Worm (Caenorhabditis elegans) whole organism, L1 larva: ENCODE data around the gene srbc-21.

Source experiments
- C04F5.9 ChIP-seq: sonication (generic microtip); optimal IDR thresholded peaks from 2 replicates; lab custom pipeline; 2016; ENCODE audit warnings: missing genetic modification characterization, missing compliant biosample characterization
- Y116A8C.19 ChIP-seq: sonication (generic microtip); optimal IDR thresholded peaks from 2 replicates; lab custom pipeline; 2016; ENCODE audit warnings: missing compliant biosample characterization, missing genetic modification characterization, borderline replicate concordance
- aha-1 ChIP-seq: fragments of 150-350 bp; optimal IDR thresholded peaks from 2 replicates; lab custom pipeline; 2014; ENCODE audit warnings: missing biosample characterization, missing genetic modification characterization
- alr-1 ChIP-seq: fragments of 200-800 bp; sonication (Bioruptor generic); optimal IDR thresholded peaks from 2 replicates; lab custom pipeline; 2018; ENCODE audit warnings: borderline replicate concordance, mild to moderate bottlenecking, missing genetic modification characterization, missing compliant biosample characterization
- ceh-8 ChIP-seq: fragments of 200-800 bp; sonication (Bioruptor generic); optimal IDR thresholded peaks from 2 replicates; lab custom pipeline; 2018; ENCODE audit warnings: mild to moderate bottlenecking, missing genetic modification characterization, moderate library complexity, missing compliant biosample characterization
- ceh-82 ChIP-seq, 3 experiments: fragments of 150-350 bp in 1 of 3; sonication (generic microtip) in 2 of 3; optimal IDR thresholded peaks; 2 replicates each; lab custom pipeline; 2014 to 2017; ENCODE audit warnings: missing biosample characterization in 3 of 3, missing genetic modification characterization in 3 of 3
- dpl-1 ChIP-seq, 3 experiments: fragments of 150-350 bp in 2 of 3; sonication (generic microtip) in 1 of 3; optimal IDR thresholded peaks; 2 replicates each; lab custom pipeline; 2014 to 2017; ENCODE audit warnings: missing biosample characterization in 3 of 3, missing genetic modification characterization in 3 of 3, missing genetic modification reagents in 3 of 3
- dsc-1 ChIP-seq: sonication (generic microtip); optimal IDR thresholded peaks from 2 replicates; lab custom pipeline; 2016; ENCODE audit warnings: mild to moderate bottlenecking, missing genetic modification characterization, missing compliant biosample characterization
- efl-1 ChIP-seq, 4 experiments: fragments of 150-350 bp; optimal IDR thresholded peaks in 3 of 4; peaks in 1 of 4; 1 replicate in 1 of 4; 2 replicates in 3 of 4; lab custom pipeline; 2014; ENCODE audit warnings: missing biosample characterization in 2 of 4, missing genetic modification characterization in 2 of 4, missing genetic modification reagents in 2 of 4
- egl-27 ChIP-seq, 2 experiments: fragments of 150-350 bp in 1 of 2; sonication (generic microtip); optimal IDR thresholded peaks; 3 replicates each; lab custom pipeline; 2017 to 2018; ENCODE audit warnings: missing biosample characterization in 2 of 2, missing genetic modification characterization in 2 of 2, missing genetic modification reagents in 2 of 2
- elt-3 ChIP-seq, 6 experiments: fragments of 150-350 bp in 1 of 6; sonication (generic microtip); optimal IDR thresholded peaks; 2 replicates each; lab custom pipeline; 2017 to 2018; ENCODE audit warnings: missing biosample characterization in 6 of 6, missing genetic modification characterization in 6 of 6, inconsistent platforms in 1 of 6
- fkh-10 ChIP-seq: sonication (generic microtip); optimal IDR thresholded peaks from 2 replicates; lab custom pipeline; 2017; ENCODE audit warnings: missing biosample characterization, missing genetic modification reagents, missing genetic modification characterization
- fkh-4 ChIP-seq: sonication (generic microtip); optimal IDR thresholded peaks from 2 replicates; lab custom pipeline; 2016; ENCODE audit warnings: missing compliant biosample characterization, missing genetic modification characterization, borderline replicate concordance
- grh-1 ChIP-seq: fragments of 200-800 bp; sonication (Bioruptor generic); IDR thresholded peaks from 2 replicates; pipeline ENCODE4 v1.3.6; 2022; ENCODE audit warnings: missing genetic modification reagents, missing genetic modification characterization, missing compliant biosample characterization
- jun-1 ChIP-seq: fragments of 150-350 bp; optimal IDR thresholded peaks from 2 replicates; lab custom pipeline; 2014; ENCODE audit warnings: missing biosample characterization, missing genetic modification reagents, missing genetic modification characterization
- lin-13 ChIP-seq: fragments of 150-350 bp; optimal IDR thresholded peaks from 2 replicates; lab custom pipeline; 2014; ENCODE audit warnings: missing biosample characterization, missing genetic modification reagents, missing genetic modification characterization
- lin-14 ChIP-seq: fragments of 200-800 bp; sonication (Bioruptor generic); optimal IDR thresholded peaks from 2 replicates; lab custom pipeline; 2018; ENCODE audit warnings: mild to moderate bottlenecking, missing genetic modification characterization, moderate library complexity, missing compliant biosample characterization
- lin-15B ChIP-seq: fragments of 150-350 bp; sonication (generic microtip); optimal IDR thresholded peaks from 3 replicates; lab custom pipeline; 2014; ENCODE audit warnings: missing biosample characterization, missing genetic modification characterization
- lir-3 ChIP-seq: sonication (generic microtip); optimal IDR thresholded peaks from 2 replicates; lab custom pipeline; 2016; ENCODE audit warnings: mild to moderate bottlenecking, missing genetic modification characterization, moderate library complexity, missing compliant biosample characterization; ENCODE audit not compliant: poor library complexity
- mab-9 ChIP-seq: fragments of 200-800 bp; sonication (Bioruptor generic); IDR thresholded peaks from 2 replicates; pipeline ENCODE4 v1.3.6; 2022; ENCODE audit warnings: missing genetic modification reagents, missing genetic modification characterization, missing compliant biosample characterization
- nhr-11 ChIP-seq: fragments of 150-350 bp; optimal IDR thresholded peaks from 2 replicates; lab custom pipeline; 2014; ENCODE audit warnings: missing biosample characterization, missing genetic modification characterization
- nhr-20 ChIP-seq: sonication (generic microtip); optimal IDR thresholded peaks from 2 replicates; lab custom pipeline; 2016; ENCODE audit warnings: mild to moderate bottlenecking, missing genetic modification characterization, missing compliant biosample characterization
- nhr-237 ChIP-seq: fragments of 150-350 bp; optimal IDR thresholded peaks from 2 replicates; lab custom pipeline; 2014; ENCODE audit warnings: missing biosample characterization, missing genetic modification characterization
- nhr-28 ChIP-seq: fragments of 150-350 bp; optimal IDR thresholded peaks from 2 replicates; lab custom pipeline; 2014; ENCODE audit warnings: missing biosample characterization, missing genetic modification characterization
- nhr-76 ChIP-seq: sonication (generic microtip); optimal IDR thresholded peaks from 2 replicates; lab custom pipeline; 2017; ENCODE audit warnings: missing biosample characterization, missing genetic modification characterization
- nhr-77 ChIP-seq: fragments of 150-350 bp; optimal IDR thresholded peaks from 2 replicates; lab custom pipeline; 2014; ENCODE audit warnings: missing biosample characterization, missing genetic modification characterization
- nhr-84 ChIP-seq: sonication (generic microtip); optimal IDR thresholded peaks from 2 replicates; lab custom pipeline; 2017; ENCODE audit warnings: missing biosample characterization, missing genetic modification characterization
- nhr-85 ChIP-seq: sonication (generic microtip); peaks from one replicate; lab custom pipeline; 2016; ENCODE audit warnings: missing genetic modification characterization, inconsistent platforms, missing compliant biosample characterization
- nhr-90 ChIP-seq: sonication (generic microtip); optimal IDR thresholded peaks from 2 replicates; lab custom pipeline; 2016; ENCODE audit warnings: mild to moderate bottlenecking, missing genetic modification characterization, missing compliant biosample characterization; ENCODE audit not compliant: poor library complexity
- pax-3 ChIP-seq: fragments of 200-800 bp; sonication (Bioruptor generic); optimal IDR thresholded peaks from 2 replicates; lab custom pipeline; 2018; ENCODE audit warnings: mild to moderate bottlenecking, missing genetic modification characterization, moderate library complexity, missing compliant biosample characterization
- pqm-1 ChIP-seq: sonication (generic microtip); optimal IDR thresholded peaks from 3 replicates; lab custom pipeline; 2017; ENCODE audit warnings: missing biosample characterization, missing genetic modification characterization
- rnt-1 ChIP-seq: sonication (generic microtip); optimal IDR thresholded peaks from 2 replicates; lab custom pipeline; 2016; ENCODE audit warnings: mild to moderate bottlenecking, missing genetic modification characterization, moderate library complexity, missing compliant biosample characterization
- skn-1 ChIP-seq: fragments of 150-350 bp; optimal IDR thresholded peaks from 2 replicates; lab custom pipeline; 2014; ENCODE audit warnings: missing biosample characterization, missing genetic modification characterization
- snpc-4 ChIP-seq: fragments of 150-350 bp; optimal IDR thresholded peaks from 2 replicates; lab custom pipeline; 2014; ENCODE audit warnings: missing biosample characterization, missing genetic modification characterization
- snu-23 ChIP-seq: sonication (generic microtip); optimal IDR thresholded peaks from 2 replicates; lab custom pipeline; 2016; ENCODE audit warnings: missing genetic modification characterization, missing compliant biosample characterization
- swsn-7 ChIP-seq: sonication (generic microtip); optimal IDR thresholded peaks from 2 replicates; lab custom pipeline; 2016; ENCODE audit warnings: missing genetic modification characterization, missing compliant biosample characterization
- tbx-2 ChIP-seq: sonication (generic microtip); optimal IDR thresholded peaks from 2 replicates; lab custom pipeline; 2016; ENCODE audit warnings: missing genetic modification characterization, missing compliant biosample characterization
- unc-62 ChIP-seq: fragments of 150-350 bp; optimal IDR thresholded peaks from 2 replicates; lab custom pipeline; 2014; ENCODE audit warnings: missing biosample characterization, missing genetic modification reagents, missing genetic modification characterization
- vab-15 ChIP-seq: sonication (generic microtip); optimal IDR thresholded peaks from 2 replicates; lab custom pipeline; 2017; ENCODE audit warnings: missing genotype, mild to moderate bottlenecking, missing genetic modification characterization, missing compliant biosample characterization
- xbp-1 ChIP-seq: sonication (generic microtip); optimal IDR thresholded peaks from 2 replicates; lab custom pipeline; 2016; ENCODE audit warnings: missing genetic modification characterization, missing compliant biosample characterization
- zip-4 ChIP-seq: fragments of 200-800 bp; sonication (Bioruptor generic); optimal IDR thresholded peaks from 2 replicates; lab custom pipeline; 2018; ENCODE audit warnings: mild to moderate bottlenecking, missing genetic modification characterization, moderate library complexity, missing compliant biosample characterization
- ztf-11 ChIP-seq, 2 experiments: sonication (generic microtip); optimal IDR thresholded peaks; 2 replicates each; lab custom pipeline; 2016 to 2017; ENCODE audit warnings: missing genetic modification characterization in 2 of 2, missing biosample characterization in 1 of 2, missing compliant biosample characterization in 1 of 2
- ztf-4 ChIP-seq: fragments of 150-350 bp; optimal IDR thresholded peaks from 2 replicates; lab custom pipeline; 2014; ENCODE audit warnings: missing biosample characterization, missing genetic modification characterization

The srbc-21 gene

ce11 chrV:2126996-2127585 lies 28.2 kb upstream of the srbc-21 start, which contains the start of gene ldp-1 (continued):
- peak in 1 of 2 experiments; percentile 94 for TF ChIP-seq ztf-11 (tag; optimal IDR thresholded peaks at IDR 0.05; lab: Kevin White, UChicago)
- no peak for TF ChIP-seq jun-1
- TF ChIP-seq ztf-4 = no peak
- TF ChIP-seq swsn-7 (tag; lab: Kevin White, UChicago) = peak; percentile 81
- TF ChIP-seq unc-62 (GFP tag; lab: Kevin White, UChicago) = no peak
- peak; percentile 89 for TF ChIP-seq pax-3 (tag; lab: Kevin White, UChicago)
- peak; percentile 36 for TF ChIP-seq zip-4 (GFP tag; lab: Kevin White, UChicago)
- peak; percentile 92 for TF ChIP-seq nhr-90
- peak; percentile 55 to 73 (median 70) for TF ChIP-seq ceh-82 (tag; optimal IDR thresholded peaks at IDR 0.05; lab: Kevin White, UChicago)
- peak; percentile 75 for TF ChIP-seq grh-1
- peak; percentile 95 for TF ChIP-seq lir-3
- TF ChIP-seq alr-1 (tag; lab: Kevin White, UChicago) = no peak
- no peak for TF ChIP-seq pqm-1 (tag; lab: Kevin White, UChicago)
- TF ChIP-seq egl-27 (tag; optimal IDR thresholded peaks at IDR 0.05; lab: Kevin White, UChicago) = no peak
- TF ChIP-seq fkh-4 (tag; lab: Kevin White, UChicago) = peak; percentile 94
- TF ChIP-seq elt-3 (tag; optimal IDR thresholded peaks at IDR 0.05; lab: Kevin White, UChicago) = peak in 1 of 6 experiments; percentile 51
- TF ChIP-seq nhr-20 (tag; lab: Kevin White, UChicago) = peak; percentile 82
- TF ChIP-seq snpc-4 (tag; lab: Kevin White, UChicago) = peak; percentile 22
- TF ChIP-seq efl-1 (optimal IDR thresholded peaks at IDR 0.05; lab: Kevin White, UChicago) = peak; percentile 95 to 99
- peak; percentile 94 to 99 for TF ChIP-seq efl-1 (GFP tag; optimal IDR thresholded peaks at IDR 0.05 in 1 of 2; lab: Kevin White, UChicago)
- TF ChIP-seq lin-15B (tag; lab: Kevin White, UChicago) = peak; percentile 62
- TF ChIP-seq lin-14 (GFP tag; lab: Kevin White, UChicago) = peak; percentile 92
- peak; percentile 90 for TF ChIP-seq tbx-2 (tag; lab: Kevin White, UChicago)
- peak; percentile 67 for TF ChIP-seq Y116A8C.19
- TF ChIP-seq rnt-1 (tag; lab: Kevin White, UChicago) = peak; percentile 97
- TF ChIP-seq lin-13 = peak; percentile 67
- peak; percentile 93 for TF ChIP-seq nhr-85
- TF ChIP-seq mab-9 (GFP tag; lab: Robert Waterston, UW) = peak; percentile 80
- TF ChIP-seq snu-23 (GFP tag; lab: Kevin White, UChicago) = peak; percentile 81
- no peak for TF ChIP-seq nhr-84 (tag; lab: Kevin White, UChicago)
- peak; percentile 80 for TF ChIP-seq ceh-8 (GFP tag; lab: Kevin White, UChicago)
- no peak for TF ChIP-seq aha-1 (tag; lab: Kevin White, UChicago)
- TF ChIP-seq dsc-1 (tag; lab: Kevin White, UChicago) = peak; percentile 92
- peak; percentile 11 for TF ChIP-seq skn-1
- peak; percentile 2 for TF ChIP-seq fkh-10 (GFP tag; lab: Kevin White, UChicago)
- no peak for TF ChIP-seq nhr-11 (tag; lab: Kevin White, UChicago)
- TF ChIP-seq vab-15 (tag; lab: Kevin White, UChicago) = no peak
- TF ChIP-seq nhr-28 (tag; lab: Kevin White, UChicago) = no peak
- no peak for TF ChIP-seq nhr-77 (tag; lab: Kevin White, UChicago)
- TF ChIP-seq xbp-1 (tag; lab: Kevin White, UChicago) = peak; percentile 81
- TF ChIP-seq C04F5.9 (tag; lab: Kevin White, UChicago) = peak; percentile 81
- peak; percentile 13 for TF ChIP-seq nhr-237
- TF ChIP-seq dpl-1 (GFP tag; optimal IDR thresholded peaks at IDR 0.05; lab: Kevin White, UChicago) = peak; percentile 89 to 94 (median 92)
- no peak for TF ChIP-seq nhr-76 (tag; lab: Kevin White, UChicago)
- TF ChIP-seq, all 84 proteins: peak for 57
